Worm (Caenorhabditis elegans): ENCODE measurements around the gene ugt-63.

DNA sequence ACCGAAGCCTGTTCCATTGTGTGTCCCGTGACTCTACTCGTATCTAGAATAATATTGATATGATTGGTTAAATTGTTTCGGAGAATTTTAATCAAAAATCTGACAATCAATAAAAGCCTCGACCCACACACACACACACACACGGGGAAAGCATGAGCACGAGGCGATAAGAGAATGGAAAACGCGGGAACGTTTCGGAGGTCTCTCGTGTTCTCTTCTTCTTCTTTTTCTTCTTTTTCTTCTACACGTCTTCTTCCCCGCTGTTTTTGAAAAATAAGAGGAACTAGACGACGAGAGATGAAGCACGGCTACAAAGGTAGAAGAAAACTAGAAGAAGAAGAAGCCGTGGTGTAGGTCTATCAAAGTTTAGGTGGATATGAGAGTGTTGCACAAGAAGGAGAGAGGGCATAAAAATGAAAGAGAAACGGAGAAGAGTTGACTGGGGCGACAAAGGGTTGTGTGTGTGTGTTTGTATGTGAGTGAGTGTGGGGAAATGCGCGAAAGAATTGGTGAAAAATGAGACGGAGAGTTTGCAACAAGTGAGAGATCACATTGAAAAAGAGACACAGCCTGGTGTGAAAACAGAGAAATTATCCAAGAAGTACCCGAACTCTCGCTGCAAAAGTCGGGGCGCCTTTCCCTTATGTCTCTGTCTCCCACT lies 45.7 kb downstream of the ugt-63 start, which contains the start of gene mlk-1:
- TF ChIP-seq nhr-12 (tag; optimal IDR thresholded peaks at IDR 0.05) (no peak), mdl-1 (tag; optimal IDR thresholded peaks at IDR 0.05) (no peak), nhr-77 (tag; optimal IDR thresholded peaks at IDR 0.05) (peak; percentile 53)
